Worm (Caenorhabditis elegans): ENCODE measurements around the gene C16D2.3.

DNA sequence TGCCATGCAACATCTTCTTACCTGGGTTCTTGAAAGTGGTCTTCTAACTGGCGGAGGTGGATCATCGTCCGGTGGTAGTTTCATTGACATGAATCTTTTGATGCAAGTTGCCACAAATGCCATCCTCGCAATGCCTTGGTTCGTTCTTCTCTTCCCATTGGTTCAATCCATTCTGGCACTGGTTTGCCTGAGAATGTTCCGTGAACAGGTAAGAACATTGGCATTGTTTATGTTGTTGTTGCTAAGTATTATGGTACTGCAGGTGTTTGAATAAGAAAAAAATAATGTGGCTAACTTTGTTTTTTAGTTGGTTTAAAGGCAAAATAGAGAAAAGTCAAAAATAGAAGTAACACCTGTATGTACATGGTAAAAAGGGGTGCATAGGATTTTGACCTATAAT is 5.9 kb downstream of the C16D2.3 start:
- no peak for TF ChIP-seq aly-2 (tag; optimal IDR thresholded peaks at IDR 0.05)
- TF ChIP-seq nhr-11 (tag; optimal IDR thresholded peaks at IDR 0.05): no peak
- TF ChIP-seq nhr-76 (tag; optimal IDR thresholded peaks at IDR 0.05): no peak
- no peak for TF ChIP-seq lin-39 (tag; optimal IDR thresholded peaks at IDR 0.05)
- no peak for TF ChIP-seq nfya-1 (tag; optimal IDR thresholded peaks at IDR 0.05; ENCODE audit: insufficient read depth)
- no peak for TF ChIP-seq nhr-43 (tag; optimal IDR thresholded peaks at IDR 0.05; ENCODE audit: poor library complexity, severe bottlenecking)
- no peak for TF ChIP-seq nhr-237 (tag; optimal IDR thresholded peaks at IDR 0.05)
- TF ChIP-seq elt-2 (tag; optimal IDR thresholded peaks at IDR 0.05): no peak
- TF ChIP-seq R02D3.7 (tag; optimal IDR thresholded peaks at IDR 0.05): no peak
- no peak for TF ChIP-seq mml-1 (tag; optimal IDR thresholded peaks at IDR 0.05)
- no peak for TF ChIP-seq unc-62 (GFP tag; optimal IDR thresholded peaks at IDR 0.05)
- no peak for TF ChIP-seq nhr-25 (tag; optimal IDR thresholded peaks at IDR 0.05)
- no peak for TF ChIP-seq elt-1 (tag; optimal IDR thresholded peaks at IDR 0.05)
